Fruit fly (Drosophila melanogaster) whole organism, embryonic: Measurements from ENCODE around the gene odd.

Source experiments
- Atf6 ChIP-seq: fragments of 200-800 bp; sonication (Bioruptor generic); IDR thresholded peaks from 2 replicates; pipeline ENCODE4 v1.3.6; 2022; ENCODE audit warnings: missing biosample characterization, missing genetic modification characterization
- Awh ChIP-seq: fragments of 200-800 bp; sonication (Bioruptor generic); IDR thresholded peaks from 2 replicates; pipeline ENCODE4, ENCODE4 v1.3.6; 2022; ENCODE audit warnings: missing biosample characterization, missing genetic modification characterization
- CG11456 ChIP-seq: fragments of 200-800 bp; sonication (Bioruptor generic); IDR thresholded peaks from 3 replicates; pipeline ENCODE4 v1.3.6; 2022; ENCODE audit warnings: missing biosample characterization, missing genetic modification characterization
- CG11504 ChIP-seq: fragments of 200-800 bp; sonication (Bioruptor generic); optimal IDR thresholded peaks from 3 replicates; lab custom pipeline; 2019; ENCODE audit warnings: missing biosample characterization, mild to moderate bottlenecking, missing genetic modification characterization, moderate library complexity
- CG12236 ChIP-seq: fragments of 200-800 bp; sonication (Bioruptor generic); optimal IDR thresholded peaks from 2 replicates; lab custom pipeline; 2016; ENCODE audit warnings: missing biosample characterization, missing genetic modification characterization
- CG12744 ChIP-seq: fragments of 200-800 bp; sonication (Bioruptor generic); optimal IDR thresholded peaks from 2 replicates; lab custom pipeline; 2016; ENCODE audit warnings: missing biosample characterization, missing genetic modification characterization
- CG12769 ChIP-seq: fragments of 200-800 bp; sonication (Bioruptor generic); optimal IDR thresholded peaks from 2 replicates; lab custom pipeline; 2019; ENCODE audit warnings: missing biosample characterization, mild to moderate bottlenecking, missing genetic modification characterization, moderate library complexity
- CG13624 ChIP-seq: fragments of 200-800 bp; sonication (Bioruptor generic); optimal IDR thresholded peaks from 2 replicates; lab custom pipeline; 2016; ENCODE audit warnings: missing biosample characterization, missing genetic modification characterization
- CG14050 ChIP-seq: fragments of 200-800 bp; sonication (Bioruptor generic); IDR thresholded peaks from 3 replicates; pipeline ENCODE4 v1.3.6; 2022; ENCODE audit warnings: missing biosample characterization, missing genetic modification characterization
- CG1529 ChIP-seq: fragments of 200-800 bp; sonication (Bioruptor generic); optimal IDR thresholded peaks from 3 replicates; lab custom pipeline; 2018; ENCODE audit warnings: missing biosample characterization, missing genetic modification characterization
- CG1602 ChIP-seq: fragments of 200-800 bp; sonication (Bioruptor generic); optimal IDR thresholded peaks from 3 replicates; lab custom pipeline; 2016; ENCODE audit warnings: missing biosample characterization, missing genetic modification characterization
- CG17186 ChIP-seq: fragments of 200-800 bp; sonication (Bioruptor generic); optimal IDR thresholded peaks from 3 replicates; lab custom pipeline; 2017; ENCODE audit warnings: missing biosample characterization, missing genetic modification reagents, missing genetic modification characterization
- CG17328 ChIP-seq: fragments of 200-800 bp; sonication (Bioruptor generic); IDR thresholded peaks from 2 replicates; pipeline ENCODE4 v1.3.6; 2022; ENCODE audit warnings: missing biosample characterization, missing genetic modification characterization
- CG17359 ChIP-seq: fragments of 200-800 bp; sonication (Bioruptor generic); optimal IDR thresholded peaks from 3 replicates; lab custom pipeline; 2018; ENCODE audit warnings: missing biosample characterization, mild to moderate bottlenecking, missing genetic modification characterization, moderate library complexity
- CG18764 ChIP-seq: fragments of 200-800 bp; sonication (Bioruptor generic); optimal IDR thresholded peaks from 3 replicates; lab custom pipeline; 2016; ENCODE audit warnings: missing biosample characterization, missing genetic modification characterization
- CG30020 ChIP-seq: fragments of 200-800 bp; optimal IDR thresholded peaks from 2 replicates; lab custom pipeline; 2019; ENCODE audit warnings: missing biosample characterization, mild to moderate bottlenecking, missing genetic modification characterization, moderate library complexity
- CG32532 ChIP-seq: fragments of 200-800 bp; sonication (Bioruptor generic); IDR thresholded peaks from 2 replicates; pipeline ENCODE4 v1.3.6; 2022; ENCODE audit warnings: missing biosample characterization, missing genetic modification characterization
- CG3995 ChIP-seq: fragments of 200-800 bp; sonication (Bioruptor generic); optimal IDR thresholded peaks from 3 replicates; lab custom pipeline; 2016; ENCODE audit warnings: missing biosample characterization, missing genetic modification characterization
- CG4617 ChIP-seq: fragments of 200-800 bp; sonication (Bioruptor generic); optimal IDR thresholded peaks from 3 replicates; lab custom pipeline; 2016; ENCODE audit warnings: missing biosample characterization, missing genetic modification characterization, borderline replicate concordance
- CG4820 ChIP-seq: fragments of 200-800 bp; sonication (Bioruptor generic); optimal IDR thresholded peaks from 3 replicates; lab custom pipeline; 2016; ENCODE audit warnings: missing biosample characterization, missing genetic modification characterization
- CG5245 ChIP-seq: fragments of 200-800 bp; sonication (Bioruptor generic); optimal IDR thresholded peaks from 3 replicates; lab custom pipeline; 2016; ENCODE audit warnings: missing biosample characterization, missing genetic modification characterization
- CG7357 ChIP-seq: fragments of 200-800 bp; sonication (Bioruptor generic); IDR thresholded peaks from 3 replicates; pipeline ENCODE4 v1.3.6; 2022; ENCODE audit warnings: missing biosample characterization, missing genetic modification characterization
- CG8281 ChIP-seq: fragments of 200-800 bp; sonication (Bioruptor generic); optimal IDR thresholded peaks from 2 replicates; lab custom pipeline; 2018; ENCODE audit warnings: missing biosample characterization, mild to moderate bottlenecking, missing genetic modification characterization, moderate library complexity
- CG9797 ChIP-seq: fragments of 200-800 bp; sonication (Bioruptor generic); optimal IDR thresholded peaks from 3 replicates; lab custom pipeline; 2018; ENCODE audit warnings: missing biosample characterization, mild to moderate bottlenecking, missing genetic modification characterization
- Dip2 ChIP-seq: fragments of 200-800 bp; sonication (Bioruptor generic); IDR thresholded peaks from 2 replicates; pipeline ENCODE4 v1.3.6; 2022; ENCODE audit warnings: missing biosample characterization, missing genetic modification characterization
- E2f1 ChIP-seq: fragments of 200-800 bp; sonication (Bioruptor generic); IDR thresholded peaks from 2 replicates; pipeline ENCODE4 v1.3.6; 2022; ENCODE audit warnings: missing biosample characterization, missing genetic modification characterization
- Hr51 ChIP-seq, 2 experiments: fragments of 200-800 bp; sonication (Bioruptor generic); optimal IDR thresholded peaks; 2 replicates in 1 of 2; 3 replicates in 1 of 2; lab custom pipeline; 2016 to 2018; ENCODE audit warnings: missing biosample characterization in 2 of 2, missing genetic modification characterization in 2 of 2, mild to moderate bottlenecking in 1 of 2, moderate library complexity in 1 of 2
- Max ChIP-seq: fragments of 200-800 bp; sonication (Bioruptor generic); optimal IDR thresholded peaks from 2 replicates; lab custom pipeline; 2016; ENCODE audit warnings: missing biosample characterization, mild to moderate bottlenecking, missing genetic modification characterization
- NFAT ChIP-seq: fragments of 200-800 bp; sonication (Bioruptor generic); IDR thresholded peaks from 2 replicates; pipeline ENCODE4 v1.3.6; 2022; ENCODE audit warnings: missing biosample characterization, missing genetic modification characterization
- Nf-YC ChIP-seq: fragments of 200-800 bp; optimal IDR thresholded peaks from 3 replicates; lab custom pipeline; 2019; ENCODE audit warnings: missing biosample characterization, mild to moderate bottlenecking, missing genetic modification characterization, moderate library complexity
- NfI ChIP-seq: fragments of 200-800 bp; sonication (Bioruptor generic); optimal IDR thresholded peaks from 3 replicates; lab custom pipeline; 2018; ENCODE audit warnings: missing biosample characterization, mild to moderate bottlenecking, missing genetic modification characterization, moderate library complexity
- Ravus ChIP-seq: fragments of 200-800 bp; sonication (Bioruptor generic); IDR thresholded peaks from 2 replicates; pipeline ENCODE4 v1.3.6; 2022; ENCODE audit warnings: missing biosample characterization, missing genetic modification characterization
- Rfx ChIP-seq: fragments of 200-800 bp; sonication (Bioruptor generic); IDR thresholded peaks from 2 replicates; pipeline ENCODE4 v1.3.6; 2022; ENCODE audit warnings: missing biosample characterization, missing genetic modification characterization
- Sox100B ChIP-seq: fragments of 200-800 bp; sonication (Bioruptor generic); optimal IDR thresholded peaks from 3 replicates; lab custom pipeline; 2018; ENCODE audit warnings: missing biosample characterization, mild to moderate bottlenecking, missing genetic modification characterization
- Taf1 ChIP-seq: fragments of 200-800 bp; sonication (Bioruptor generic); IDR thresholded peaks from 2 replicates; pipeline ENCODE4 v1.3.6; 2022; ENCODE audit warnings: missing biosample characterization, missing genetic modification characterization
- YL-1 ChIP-seq: fragments of 200-800 bp; sonication (Bioruptor generic); optimal IDR thresholded peaks from 3 replicates; lab custom pipeline; 2017; ENCODE audit warnings: missing biosample characterization, mild to moderate bottlenecking, missing genetic modification characterization
- ab ChIP-seq: fragments of 200-800 bp; sonication (Bioruptor generic); optimal IDR thresholded peaks from 2 replicates; lab custom pipeline; 2016; ENCODE audit warnings: missing biosample characterization, missing genetic modification characterization
- abd-A ChIP-seq: fragments of 200-800 bp; sonication (Bioruptor generic); optimal IDR thresholded peaks from 3 replicates; lab custom pipeline; 2019; ENCODE audit warnings: missing biosample characterization, mild to moderate bottlenecking, missing genetic modification characterization, moderate library complexity
- amos ChIP-seq: fragments of 200-800 bp; sonication (Bioruptor generic); IDR thresholded peaks from 2 replicates; pipeline ENCODE4 v1.3.6; 2022; ENCODE audit warnings: missing biosample characterization, missing genetic modification characterization; ENCODE audit not compliant: partially characterized antibody
- aop ChIP-seq: fragments of 200-800 bp; sonication (Bioruptor generic); IDR thresholded peaks from 2 replicates; pipeline ENCODE4 v1.3.6; 2022; ENCODE audit warnings: missing biosample characterization, missing genetic modification characterization
- cas ChIP-seq: fragments of 200-800 bp; sonication (Bioruptor generic); IDR thresholded peaks from 2 replicates; pipeline ENCODE4 v1.3.6; 2022; ENCODE audit warnings: missing biosample characterization, missing genetic modification characterization
- crc ChIP-seq: fragments of 200-800 bp; sonication (Bioruptor generic); optimal IDR thresholded peaks from 2 replicates; lab custom pipeline; 2016; ENCODE audit warnings: missing biosample characterization, missing genetic modification characterization
- fd64A ChIP-seq: fragments of 200-800 bp; sonication (Bioruptor generic); optimal IDR thresholded peaks from 3 replicates; lab custom pipeline; 2018; ENCODE audit warnings: missing biosample characterization, mild to moderate bottlenecking, missing genetic modification characterization
- grau ChIP-seq: fragments of 200-800 bp; optimal IDR thresholded peaks from 3 replicates; lab custom pipeline; 2019; ENCODE audit warnings: missing biosample characterization, mild to moderate bottlenecking, missing genetic modification characterization, moderate library complexity
- hbn ChIP-seq: fragments of 200-800 bp; sonication (Bioruptor generic); IDR thresholded peaks from 2 replicates; pipeline ENCODE4 v1.3.6; 2022; ENCODE audit warnings: missing biosample characterization, missing genetic modification characterization; ENCODE audit not compliant: partially characterized antibody
- row ChIP-seq: fragments of 200-800 bp; sonication (Bioruptor generic); IDR thresholded peaks from 3 replicates; pipeline ENCODE4 v1.3.6; 2022; ENCODE audit warnings: missing biosample characterization, missing genetic modification characterization
- run ChIP-seq: fragments of 200-800 bp; sonication (Bioruptor generic); optimal IDR thresholded peaks from 3 replicates; lab custom pipeline; 2018; ENCODE audit warnings: missing biosample characterization, mild to moderate bottlenecking, missing genetic modification characterization
- slou ChIP-seq: fragments of 200-800 bp; sonication (Bioruptor generic); optimal IDR thresholded peaks from 3 replicates; lab custom pipeline; 2016; ENCODE audit warnings: missing biosample characterization, missing genetic modification characterization
- ssp ChIP-seq: fragments of 200-800 bp; sonication (Bioruptor generic); IDR thresholded peaks from 2 replicates; pipeline ENCODE4 v1.3.6; 2022; ENCODE audit warnings: missing biosample characterization, missing genetic modification characterization
- trem ChIP-seq: fragments of 200-800 bp; optimal IDR thresholded peaks from 3 replicates; lab custom pipeline; 2019; ENCODE audit warnings: missing biosample characterization, mild to moderate bottlenecking, missing genetic modification characterization, moderate library complexity
- ttk ChIP-seq: fragments of 200-800 bp; sonication (Bioruptor generic); IDR thresholded peaks from 2 replicates; pipeline ENCODE4 v2.1.2; 2022; ENCODE audit warnings: missing biosample characterization, missing genetic modification characterization

Gene odd

dm6 chr2L:3573907-3574306 lies 32.6 kb downstream of the odd start (continued):
- no peak for TF ChIP-seq hbn (GFP tag; lab: Robert Waterston, UW)
- TF ChIP-seq amos (GFP tag; lab: Robert Waterston, UW): no peak
- TF ChIP-seq CG17186: peak; percentile 35
- TF ChIP-seq CG14050: peak; percentile 66
- no peak for TF ChIP-seq NFAT (GFP tag; lab: Robert Waterston, UW)
- TF ChIP-seq ttk (GFP tag; lab: Robert Waterston, UW): peak; percentile 86
- peak; percentile 81 for TF ChIP-seq CG12236 (GFP tag; lab: Kevin White, UChicago)
- peak; percentile 32; the same call in 1 of the 2 replicates for TF ChIP-seq CG32532
- no peak for TF ChIP-seq YL-1
- TF ChIP-seq Taf1 (GFP tag; lab: Robert Waterston, UW): peak; percentile 37; the same call in 1 of the 2 replicates
- TF ChIP-seq CG18764 (GFP tag; lab: Kevin White, UChicago): peak; percentile 73
- peak; percentile 74 for TF ChIP-seq fd64A (GFP tag; lab: Kevin White, UChicago)
- TF ChIP-seq Nf-YC: no peak
- TF ChIP-seq CG12744 (GFP tag; lab: Kevin White, UChicago): peak; percentile 35
- TF ChIP-seq Hr51 (GFP tag; optimal IDR thresholded peaks at IDR 0.05; lab: Kevin White, UChicago): peak in 1 of 2 experiments; percentile 58
- TF ChIP-seq CG13624: peak; percentile 18
- TF ChIP-seq ab: peak; percentile 32
- no peak for TF ChIP-seq slou (GFP tag; lab: Kevin White, UChicago)
- TF ChIP-seq E2f1 (GFP tag; lab: Robert Waterston, UW): peak; percentile 63; the same call in 1 of the 2 replicates
- TF ChIP-seq Rfx: peak; percentile 62
- peak; percentile 69 for TF ChIP-seq NfI (GFP tag; lab: Kevin White, UChicago)
- TF ChIP-seq Max (GFP tag; lab: Kevin White, UChicago): peak; percentile 59
- TF ChIP-seq CG11456 (GFP tag; lab: Robert Waterston, UW): peak; percentile 65; the same call in 1 of the 3 replicates
- TF ChIP-seq CG1602 (GFP tag; lab: Kevin White, UChicago): peak; percentile 71
- TF ChIP-seq CG17328: peak; percentile 90
- peak; percentile 89 for TF ChIP-seq CG4820 (GFP tag; lab: Kevin White, UChicago)
- peak; percentile 58; the same call in 1 of the 3 replicates for TF ChIP-seq CG7357
- TF ChIP-seq CG4617 (GFP tag; lab: Kevin White, UChicago): no peak
- TF ChIP-seq cas (GFP tag; lab: Robert Waterston, UW): no peak
- no peak for TF ChIP-seq abd-A
- peak; percentile 53 for TF ChIP-seq run (tag; lab: Kevin White, UChicago)
- TF ChIP-seq ssp (GFP tag; lab: Robert Waterston, UW): peak; percentile 55
- no peak for TF ChIP-seq CG3995 (GFP tag; lab: Kevin White, UChicago)
- no peak for TF ChIP-seq CG30020 (tag; lab: Kevin White, UChicago)
- TF ChIP-seq CG12769 (tag; lab: Kevin White, UChicago): peak; percentile 80
- no peak for TF ChIP-seq CG9797 (GFP tag; lab: Kevin White, UChicago)
- peak; percentile 33; the same call in 1 of the 2 replicates for TF ChIP-seq Dip2
- peak; percentile 81 for TF ChIP-seq row (GFP tag; lab: Robert Waterston, UW)
- TF ChIP-seq CG5245 (GFP tag; lab: Kevin White, UChicago): peak; percentile 77
- TF ChIP-seq trem: peak; percentile 65
- peak; percentile 62 for TF ChIP-seq Sox100B (GFP tag; lab: Kevin White, UChicago)
- no peak for TF ChIP-seq aop (GFP tag; lab: Robert Waterston, UW)
- TF ChIP-seq grau (tag; lab: Kevin White, UChicago): peak; percentile 76
- TF ChIP-seq Ravus (GFP tag; lab: Robert Waterston, UW): peak; percentile 48
- peak; percentile 8 for TF ChIP-seq CG8281 (tag; lab: Kevin White, UChicago)
- TF ChIP-seq Atf6: no peak
- TF ChIP-seq CG11504 (tag; lab: Kevin White, UChicago): peak; percentile 83
- TF ChIP-seq crc (GFP tag; lab: Kevin White, UChicago): peak; percentile 41
- peak; percentile 70 for TF ChIP-seq CG1529
- peak; percentile 72 for TF ChIP-seq CG17359 (tag; lab: Kevin White, UChicago)
- TF ChIP-seq Awh (GFP tag; lab: Robert Waterston, UW): peak; percentile 76
